Fruit fly (Drosophila melanogaster) whole organism, embryonic: ENCODE results near the gene flw.

Experiments
- Abd-B ChIP-seq: fragments of 200-800 bp; sonication (Bioruptor generic); optimal IDR thresholded peaks from 2 replicates; lab custom pipeline; 2018; ENCODE audit warnings: missing biosample characterization, mild to moderate bottlenecking, missing genetic modification characterization, moderate library complexity
- Atf-2 ChIP-seq: fragments of 200-800 bp; sonication (Bioruptor generic); optimal IDR thresholded peaks from 2 replicates; lab custom pipeline; 2016; ENCODE audit warnings: missing biosample characterization, missing genetic modification characterization
- Atf6 ChIP-seq: fragments of 200-800 bp; sonication (Bioruptor generic); IDR thresholded peaks from 2 replicates; pipeline ENCODE4 v1.3.6; 2022; ENCODE audit warnings: missing biosample characterization, missing genetic modification characterization
- CG10267 ChIP-seq: fragments of 200-800 bp; sonication (Bioruptor generic); optimal IDR thresholded peaks from 2 replicates; lab custom pipeline; 2018; ENCODE audit warnings: missing biosample characterization, mild to moderate bottlenecking, missing genetic modification characterization, moderate library complexity
- CG11456 ChIP-seq: fragments of 200-800 bp; sonication (Bioruptor generic); IDR thresholded peaks from 3 replicates; pipeline ENCODE4 v1.3.6; 2022; ENCODE audit warnings: missing biosample characterization, missing genetic modification characterization
- CG11504 ChIP-seq: fragments of 200-800 bp; sonication (Bioruptor generic); optimal IDR thresholded peaks from 3 replicates; lab custom pipeline; 2019; ENCODE audit warnings: missing biosample characterization, mild to moderate bottlenecking, missing genetic modification characterization, moderate library complexity
- CG14860 ChIP-seq: fragments of 200-800 bp; sonication (Bioruptor generic); IDR thresholded peaks from 3 replicates; pipeline ENCODE4 v1.3.6; 2022; ENCODE audit warnings: missing biosample characterization, missing genetic modification characterization; ENCODE audit not compliant: partially characterized antibody
- CG16813 ChIP-seq: fragments of 200-800 bp; sonication (Bioruptor generic); IDR thresholded peaks from 3 replicates; pipeline ENCODE4 v1.3.6; 2022; ENCODE audit warnings: missing biosample characterization, missing genetic modification characterization; ENCODE audit not compliant: partially characterized antibody
- CG17829 ChIP-seq: fragments of 200-800 bp; optimal IDR thresholded peaks from 2 replicates; lab custom pipeline; 2019; ENCODE audit warnings: missing biosample characterization, mild to moderate bottlenecking, missing genetic modification characterization, moderate library complexity
- CG2116 ChIP-seq: fragments of 200-800 bp; sonication (Bioruptor generic); optimal IDR thresholded peaks from 3 replicates; lab custom pipeline; 2018; ENCODE audit warnings: missing biosample characterization, mild to moderate bottlenecking, missing genetic modification characterization
- CG34224 ChIP-seq: fragments of 200-800 bp; sonication (Bioruptor generic); IDR thresholded peaks from 3 replicates; pipeline ENCODE4 v1.3.6; 2022; ENCODE audit warnings: missing biosample characterization, missing genetic modification characterization; ENCODE audit not compliant: partially characterized antibody
- CG34422 ChIP-seq: fragments of 200-800 bp; sonication (Bioruptor generic); IDR thresholded peaks from 3 replicates; pipeline ENCODE4 v1.3.6; 2022; ENCODE audit warnings: missing biosample characterization, missing genetic modification characterization
- CG4282 ChIP-seq: fragments of 200-800 bp; sonication (Bioruptor generic); optimal IDR thresholded peaks from 2 replicates; lab custom pipeline; 2016; ENCODE audit warnings: missing biosample characterization, missing genetic modification characterization
- CG6689 ChIP-seq: fragments of 200-800 bp; sonication (Bioruptor generic); IDR thresholded peaks from 2 replicates; pipeline ENCODE4 v1.3.6; 2022; ENCODE audit warnings: missing biosample characterization, missing genetic modification characterization
- CG6765 ChIP-seq: fragments of 200-800 bp; sonication (Bioruptor generic); optimal IDR thresholded peaks from 3 replicates; lab custom pipeline; 2017; ENCODE audit warnings: missing biosample characterization, mild to moderate bottlenecking, missing genetic modification characterization
- CG6791 ChIP-seq: fragments of 200-800 bp; sonication (Bioruptor generic); IDR thresholded peaks from 3 replicates; pipeline ENCODE4 v1.3.6; 2022; ENCODE audit warnings: missing biosample characterization, missing genetic modification characterization; ENCODE audit not compliant: partially characterized antibody
- CG6854 ChIP-seq: fragments of 200-800 bp; sonication (Bioruptor generic); optimal IDR thresholded peaks from 3 replicates; lab custom pipeline; 2017; ENCODE audit warnings: missing biosample characterization, mild to moderate bottlenecking, missing genetic modification characterization
- D ChIP-seq, 2 experiments: fragments of 200-800 bp in 1 of 2; fragments of >200 bp in 1 of 2; sonication (Bioruptor generic) in 1 of 2; optimal IDR thresholded peaks; 2 replicates in 1 of 2; 3 replicates in 1 of 2; lab custom pipeline; 2017; ENCODE audit warnings: mild to moderate bottlenecking in 1 of 2, missing biosample characterization in 1 of 2, missing genetic modification characterization in 1 of 2, missing genetic modification reagents in 1 of 2
- HLH4C ChIP-seq: fragments of 200-800 bp; sonication (Bioruptor generic); IDR thresholded peaks from 3 replicates; pipeline ENCODE4 v1.3.6; 2022; ENCODE audit warnings: missing biosample characterization, missing genetic modification characterization; ENCODE audit not compliant: partially characterized antibody
- HmgZ ChIP-seq: fragments of 200-800 bp; sonication (Bioruptor generic); optimal IDR thresholded peaks from 2 replicates; lab custom pipeline; 2018; ENCODE audit warnings: missing biosample characterization, mild to moderate bottlenecking, missing genetic modification characterization
- Hsf ChIP-seq: fragments of 200-800 bp; sonication (Bioruptor generic); optimal IDR thresholded peaks from 3 replicates; lab custom pipeline; 2016; ENCODE audit warnings: missing biosample characterization, missing genetic modification characterization
- Myb ChIP-seq: fragments of 200-800 bp; sonication (Bioruptor generic); optimal IDR thresholded peaks from 2 replicates; lab custom pipeline; 2016; ENCODE audit warnings: missing biosample characterization, missing genetic modification characterization
- Ptx1 ChIP-seq: fragments of 200-800 bp; sonication (Bioruptor generic); IDR thresholded peaks from 2 replicates; pipeline ENCODE4 v1.3.6; 2022; ENCODE audit warnings: missing biosample characterization, missing genetic modification characterization
- Side ChIP-seq: fragments of 200-800 bp; sonication (Bioruptor generic); optimal IDR thresholded peaks from 2 replicates; lab custom pipeline; 2016; ENCODE audit warnings: missing biosample characterization, missing genetic modification characterization
- Sin3A ChIP-seq: fragments of >200 bp; optimal IDR thresholded peaks from 2 replicates; lab custom pipeline; 2018
- Stat92E ChIP-seq, 3 experiments: fragments of >200 bp in 2 of 3; fragments of 200-800 bp in 1 of 3; sonication (Bioruptor generic) in 1 of 3; optimal IDR thresholded peaks; 2 replicates each; lab custom pipeline; 2017 to 2019; ENCODE audit warnings: missing biosample characterization in 3 of 3, missing genetic modification characterization in 3 of 3, mild to moderate bottlenecking in 1 of 3, moderate library complexity in 1 of 3
- amos ChIP-seq: fragments of 200-800 bp; sonication (Bioruptor generic); IDR thresholded peaks from 2 replicates; pipeline ENCODE4 v1.3.6; 2022; ENCODE audit warnings: missing biosample characterization, missing genetic modification characterization; ENCODE audit not compliant: partially characterized antibody
- ash1 ChIP-seq: fragments of 200-800 bp; sonication (Bioruptor generic); optimal IDR thresholded peaks from 2 replicates; lab custom pipeline; 2018; ENCODE audit warnings: missing biosample characterization, mild to moderate bottlenecking, missing genetic modification characterization
- cad ChIP-seq: fragments of >200 bp; optimal IDR thresholded peaks from 2 replicates; lab custom pipeline; 2017; ENCODE audit warnings: missing biosample characterization, missing genetic modification characterization
- caup ChIP-seq: fragments of 200-800 bp; sonication (Bioruptor generic); optimal IDR thresholded peaks from 3 replicates; lab custom pipeline; 2017; ENCODE audit warnings: missing biosample characterization, mild to moderate bottlenecking, missing genetic modification characterization, moderate library complexity; ENCODE audit not compliant: severe bottlenecking
- cg ChIP-seq: fragments of 200-800 bp; sonication (Bioruptor generic); optimal IDR thresholded peaks from 3 replicates; lab custom pipeline; 2019; ENCODE audit warnings: missing biosample characterization, mild to moderate bottlenecking, missing genetic modification characterization, moderate library complexity
- ftz-f1 ChIP-seq: fragments of 200-800 bp; sonication (Bioruptor generic); optimal IDR thresholded peaks from 2 replicates; lab custom pipeline; 2016; ENCODE audit warnings: missing biosample characterization, missing genetic modification characterization
- fu2 ChIP-seq: fragments of 200-800 bp; sonication (Bioruptor generic); optimal IDR thresholded peaks from 2 replicates; lab custom pipeline; 2016; ENCODE audit warnings: missing biosample characterization, missing genetic modification characterization
- gcm ChIP-seq: fragments of 200-800 bp; sonication (Bioruptor generic); optimal IDR thresholded peaks from 2 replicates; lab custom pipeline; 2019; ENCODE audit warnings: missing biosample characterization, mild to moderate bottlenecking, missing genetic modification characterization, moderate library complexity
- gem ChIP-seq: fragments of 200-800 bp; sonication (Bioruptor generic); optimal IDR thresholded peaks from 2 replicates; lab custom pipeline; 2019; ENCODE audit warnings: missing biosample characterization, mild to moderate bottlenecking, missing genetic modification characterization, moderate library complexity
- grn ChIP-seq: fragments of 200-800 bp; sonication (Bioruptor generic); optimal IDR thresholded peaks from 3 replicates; lab custom pipeline; 2017; ENCODE audit warnings: missing biosample characterization, missing genetic modification characterization
- hbn ChIP-seq: fragments of 200-800 bp; sonication (Bioruptor generic); IDR thresholded peaks from 2 replicates; pipeline ENCODE4 v1.3.6; 2022; ENCODE audit warnings: missing biosample characterization, missing genetic modification characterization; ENCODE audit not compliant: partially characterized antibody
- insv ChIP-seq, 2 experiments: fragments of 200-800 bp; sonication (Bioruptor generic); optimal IDR thresholded peaks; 3 replicates each; lab custom pipeline; 2016 to 2018; ENCODE audit warnings: missing biosample characterization in 2 of 2, missing genetic modification characterization in 2 of 2
- ken ChIP-seq: fragments of 200-800 bp; sonication (Bioruptor generic); IDR thresholded peaks from 3 replicates; pipeline ENCODE4 v1.3.6; 2022; ENCODE audit warnings: missing biosample characterization, missing genetic modification characterization
- mirr ChIP-seq: fragments of 200-800 bp; sonication (Bioruptor generic); optimal IDR thresholded peaks from 3 replicates; lab custom pipeline; 2018; ENCODE audit warnings: missing biosample characterization, mild to moderate bottlenecking, missing genetic modification characterization
- nau ChIP-seq: fragments of 200-800 bp; sonication (Bioruptor generic); optimal IDR thresholded peaks from 3 replicates; lab custom pipeline; 2017; ENCODE audit warnings: missing biosample characterization, mild to moderate bottlenecking, missing genetic modification characterization, missing genetic modification reagents
- nerfin-2 ChIP-seq: fragments of 200-800 bp; sonication (Bioruptor generic); IDR thresholded peaks from 2 replicates; pipeline ENCODE4 v1.3.6; 2022; ENCODE audit warnings: missing biosample characterization, missing genetic modification characterization; ENCODE audit not compliant: partially characterized antibody
- pum ChIP-seq: fragments of 200-800 bp; sonication (Bioruptor generic); optimal IDR thresholded peaks from 2 replicates; lab custom pipeline; 2016; ENCODE audit warnings: missing biosample characterization, missing genetic modification characterization
- tio ChIP-seq: fragments of 200-800 bp; sonication (Bioruptor generic); optimal IDR thresholded peaks from 2 replicates; lab custom pipeline; 2017; ENCODE audit warnings: missing biosample characterization, missing genetic modification characterization, inconsistent platforms
- tna ChIP-seq: fragments of 200-800 bp; sonication (Bioruptor generic); IDR thresholded peaks from 2 replicates; pipeline ENCODE4 v1.3.6; 2022; ENCODE audit warnings: missing biosample characterization, missing genetic modification characterization; ENCODE audit not compliant: partially characterized antibody
- vnd ChIP-seq: fragments of 200-800 bp; sonication (Bioruptor generic); IDR thresholded peaks from 3 replicates; pipeline ENCODE4 v1.3.6; 2022; ENCODE audit warnings: missing biosample characterization, missing genetic modification characterization; ENCODE audit not compliant: partially characterized antibody
- yki ChIP-seq: fragments of >200 bp; optimal IDR thresholded peaks from 3 replicates; lab custom pipeline; 2018
- zen2 ChIP-seq: fragments of 200-800 bp; sonication (Bioruptor generic); IDR thresholded peaks from 3 replicates; pipeline ENCODE4 v1.3.6; 2022; ENCODE audit warnings: missing biosample characterization, missing genetic modification characterization; ENCODE audit not compliant: partially characterized antibody

The flw gene

dm6 chrX:10365748-10366415 is 19.9 kb upstream of the flw start (continued):
- TF ChIP-seq Atf-2 (GFP tag; lab: Kevin White, UChicago), result no peak
- peak; percentile 94 for TF ChIP-seq CG16813 (GFP tag; lab: Robert Waterston, UW)
- peak; percentile 50 for TF ChIP-seq Sin3A
- peak; percentile 41 for TF ChIP-seq Side (GFP tag; lab: Kevin White, UChicago)
- TF ChIP-seq CG6791 (GFP tag; lab: Robert Waterston, UW), result peak; percentile 96
- TF ChIP-seq amos, result peak; percentile 90
- no peak for TF ChIP-seq yki (lab: Kevin White, UChicago)
- TF ChIP-seq gem, result peak; percentile 34
- TF ChIP-seq mirr (GFP tag; lab: Kevin White, UChicago), result peak; percentile 31
- peak; percentile 97 for TF ChIP-seq cg (GFP tag; lab: Kevin White, UChicago)
- peak; percentile 84 to 98 for TF ChIP-seq insv (GFP tag; optimal IDR thresholded peaks at IDR 0.05; lab: Kevin White, UChicago)
- TF ChIP-seq HLH4C (GFP tag; lab: Robert Waterston, UW), result peak; percentile 97
- TF ChIP-seq ftz-f1 (GFP tag; lab: Kevin White, UChicago), result peak; percentile 15
- peak; percentile 95 for TF ChIP-seq CG14860 (GFP tag; lab: Robert Waterston, UW)
- TF ChIP-seq hbn, result peak; percentile 91
- peak; percentile 57 for TF ChIP-seq CG2116
- peak; percentile 3 for TF ChIP-seq CG17829 (tag; lab: Kevin White, UChicago)
- TF ChIP-seq Atf6 (GFP tag; lab: Robert Waterston, UW), result peak; percentile 18; the same call in 1 of the 2 replicates
- peak; percentile 95 for TF ChIP-seq nerfin-2 (GFP tag; lab: Robert Waterston, UW)
- peak; percentile 87 for TF ChIP-seq zen2
- TF ChIP-seq ash1, result no peak
- no peak for TF ChIP-seq CG11456 (GFP tag; lab: Robert Waterston, UW)
- TF ChIP-seq grn (GFP tag; lab: Kevin White, UChicago), result no peak
- no peak for TF ChIP-seq nau (GFP tag; lab: Kevin White, UChicago)
- TF ChIP-seq CG6765, result peak; percentile 36
- no peak for TF ChIP-seq CG10267 (tag; lab: Kevin White, UChicago)
- TF ChIP-seq Abd-B (GFP tag; lab: Kevin White, UChicago), result no peak
- TF ChIP-seq CG4282 (GFP tag; lab: Kevin White, UChicago), result no peak
- TF ChIP-seq gcm (GFP tag; lab: Kevin White, UChicago), result peak; percentile 10
- peak; percentile 17 for TF ChIP-seq HmgZ (tag; lab: Kevin White, UChicago)
- no peak for TF ChIP-seq Hsf (GFP tag; lab: Kevin White, UChicago)
- peak; percentile 19; the same call in 1 of the 3 replicates for TF ChIP-seq ken (GFP tag; lab: Robert Waterston, UW)
- TF ChIP-seq Ptx1 (GFP tag; lab: Robert Waterston, UW), result 0 out of 2 replicates have a peak, but pooled peaks have one; percentile 11
- peak; percentile 18 for TF ChIP-seq CG11504 (tag; lab: Kevin White, UChicago)
- no peak for TF ChIP-seq CG6689 (GFP tag; lab: Robert Waterston, UW)
- no peak for TF ChIP-seq tio (GFP tag; lab: Kevin White, UChicago)
- peak; percentile 31 for TF ChIP-seq CG6854 (GFP tag; lab: Kevin White, UChicago)
- peak; percentile 56 for TF ChIP-seq D (optimal IDR thresholded peaks at IDR 0.05; lab: Kevin White, UChicago)
- no peak for TF ChIP-seq D (GFP tag; optimal IDR thresholded peaks at IDR 0.05; lab: Kevin White, UChicago)
- no peak for TF ChIP-seq cad
- peak; percentile 65 for TF ChIP-seq Myb (GFP tag; lab: Kevin White, UChicago)
- TF ChIP-seq CG34224 (GFP tag; lab: Robert Waterston, UW), result peak; percentile 91
- TF ChIP-seq pum (GFP tag; lab: Kevin White, UChicago), result no peak
- TF ChIP-seq caup (GFP tag; lab: Kevin White, UChicago), result peak; percentile 15
- peak; percentile 94 for TF ChIP-seq tna (GFP tag; lab: Robert Waterston, UW)
- no peak for TF ChIP-seq fu2 (GFP tag; lab: Kevin White, UChicago)
- TF ChIP-seq CG34422 (GFP tag; lab: Robert Waterston, UW), result peak; percentile 42; the same call in 1 of the 3 replicates
- peak in 1 of 3 experiments; percentile 31 for TF ChIP-seq Stat92E (GFP tag; optimal IDR thresholded peaks at IDR 0.05; lab: Kevin White, UChicago)
- peak; percentile 93 for TF ChIP-seq vnd (GFP tag; lab: Robert Waterston, UW)
